Fruit fly (Drosophila melanogaster): ENCODE results near the gene g.

DNA sequence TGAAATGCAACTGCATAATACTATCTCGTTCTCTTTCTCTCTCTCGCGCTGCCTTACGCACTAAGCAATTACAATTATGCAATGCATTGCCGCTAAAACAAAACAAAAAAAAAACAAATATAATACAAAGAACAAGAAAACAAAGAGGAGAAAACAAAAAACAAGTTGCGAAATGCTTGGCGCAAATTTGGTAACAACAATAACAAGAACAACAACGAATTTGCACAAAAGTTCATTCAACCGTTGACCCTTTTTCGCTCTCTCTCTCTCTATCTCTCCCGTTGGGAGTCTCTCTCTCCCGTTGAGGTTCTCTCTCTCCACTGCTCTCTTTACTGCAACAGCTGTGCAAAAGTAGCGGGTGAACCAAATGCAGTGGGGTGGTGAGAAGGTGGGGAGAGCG is 11.0 kb upstream of the g start:
- no peak for TF ChIP-seq OdsH (GFP tag; optimal IDR thresholded peaks at IDR 0.05)
- no peak for TF ChIP-seq usp (GFP tag; optimal IDR thresholded peaks at IDR 0.05)
- TF ChIP-seq h (GFP tag; optimal IDR thresholded peaks at IDR 0.05) = no peak
- TF ChIP-seq Hr78 (GFP tag; optimal IDR thresholded peaks at IDR 0.05) = no peak
- TF ChIP-seq Hnf4 (GFP tag; optimal IDR thresholded peaks at IDR 0.05) = no peak
- no peak for TF ChIP-seq fru (GFP tag; optimal IDR thresholded peaks at IDR 0.05)
- no peak for TF ChIP-seq Myc (optimal IDR thresholded peaks at IDR 0.05)
- TF ChIP-seq ey (GFP tag; optimal IDR thresholded peaks at IDR 0.05) = no peak
- TF ChIP-seq Abd-B (GFP tag; optimal IDR thresholded peaks at IDR 0.05) = no peak
- no peak for TF ChIP-seq CG32264 (GFP tag; optimal IDR thresholded peaks at IDR 0.05)
- peak; percentile 18 for TF ChIP-seq br (GFP tag; optimal IDR thresholded peaks at IDR 0.05)
- TF ChIP-seq Rel (GFP tag; optimal IDR thresholded peaks at IDR 0.05) = no peak
- no peak for TF ChIP-seq Rel (tag; optimal IDR thresholded peaks at IDR 0.05)

All from whole organism, wandering third instar larva.